Worm (Caenorhabditis elegans): ENCODE measurements around the gene K08D8.12.

- TF ChIP-seq unc-62 (GFP tag; optimal IDR thresholded peaks at IDR 0.05) (no peak), nfya-1 (tag; optimal IDR thresholded peaks at IDR 0.05; ENCODE audit: insufficient read depth) (no peak), elt-1 (tag; optimal IDR thresholded peaks at IDR 0.05) (no peak), mml-1 (tag; optimal IDR thresholded peaks at IDR 0.05) (no peak), lin-15B (tag; optimal IDR thresholded peaks at IDR 0.05) (no peak), nhr-28 (tag; optimal IDR thresholded peaks at IDR 0.05) (no peak), pqm-1 (tag; optimal IDR thresholded peaks at IDR 0.05) (no peak), nhr-237 (tag; optimal IDR thresholded peaks at IDR 0.05) (no peak)
These were observed 6.1 kb downstream of the K08D8.12 start, which contains the start of gene K08D8.9 for ce11 chrIV:12899392-12899791.
